Fruit fly (Drosophila melanogaster) Kc167 (cell line): ENCODE results near the gene to.

Source experiments
- Myc ChIP-seq: fragments of >200 bp; optimal IDR thresholded peaks from 2 replicates; lab custom pipeline; 2017; ENCODE audit warnings: missing external identifiers
- Sin3A ChIP-seq: fragments of >200 bp; optimal IDR thresholded peaks from 2 replicates; lab custom pipeline; 2018; ENCODE audit warnings: missing external identifiers
- h ChIP-seq: fragments of >200 bp; optimal IDR thresholded peaks from 3 replicates; lab custom pipeline; 2018; ENCODE audit warnings: missing external identifiers
- insv ChIP-seq: fragments of >200 bp; optimal IDR thresholded peaks from 3 replicates; lab custom pipeline; 2018; ENCODE audit warnings: missing external identifiers
- psq ChIP-seq: fragments of >200 bp; optimal IDR thresholded peaks from 2 replicates; lab custom pipeline; 2017; ENCODE audit warnings: missing external identifiers
- ttk ChIP-seq: sonication (Bioruptor generic); optimal IDR thresholded peaks from 2 replicates; lab custom pipeline; 2017; ENCODE audit warnings: missing external identifiers

Gene to

DNA sequence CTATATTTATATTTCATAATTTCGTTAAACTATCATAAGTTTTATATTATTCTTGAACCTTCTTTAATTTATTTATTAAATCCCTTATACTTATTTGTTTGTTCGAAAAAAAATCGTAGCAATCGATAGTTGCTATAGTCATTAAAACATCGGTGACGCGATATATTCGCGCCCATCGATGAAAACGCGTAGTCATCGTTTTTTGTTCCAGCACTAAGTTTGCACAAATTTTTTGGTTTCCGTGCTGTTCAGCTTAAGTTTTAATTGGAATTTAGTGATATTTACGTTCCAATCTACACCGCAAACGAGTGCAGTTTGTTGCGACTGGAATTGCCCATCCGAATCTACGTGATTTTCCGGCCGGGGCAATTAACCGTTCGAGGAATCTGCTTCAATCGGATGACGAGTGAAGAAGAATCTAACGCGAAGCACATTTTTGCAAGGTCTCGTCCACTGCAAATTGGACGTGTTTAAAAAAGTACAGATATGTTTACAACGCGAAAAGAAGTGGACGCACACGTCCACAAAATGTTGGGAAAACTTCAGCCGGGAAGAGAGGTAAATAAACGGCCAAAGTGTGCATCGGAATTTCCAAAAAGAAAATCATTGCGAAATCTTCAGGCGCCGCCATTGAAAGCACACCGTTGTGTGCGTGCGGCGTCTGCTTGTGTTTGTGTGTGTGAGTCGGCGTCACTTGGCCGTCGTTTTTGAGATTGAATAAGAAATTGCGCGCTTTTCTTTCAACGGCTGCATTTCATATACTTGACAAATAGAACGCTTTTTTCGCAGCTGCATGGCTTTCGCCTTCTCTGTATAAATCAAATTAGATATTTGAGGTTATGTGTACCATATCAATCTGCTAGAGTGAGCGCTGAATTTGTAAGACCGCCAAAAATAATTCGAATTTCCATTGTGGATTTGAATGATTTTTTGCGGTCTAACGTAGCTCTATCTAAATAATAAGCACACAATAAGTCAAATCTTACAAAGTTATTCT is 9.5 kb downstream of the to start, which contains the start of gene Nup358:
TSS of gene Nup358 (plus strand) at position 204 of the 997 bp plus-strand sequence.
- TF ChIP-seq Sin3A (no peak), psq (no peak), Myc (lab: Kevin White, UChicago) (no peak), insv (lab: Kevin White, UChicago) (no peak), h (lab: Kevin White, UChicago) (no peak), ttk (no peak)

DNA sequence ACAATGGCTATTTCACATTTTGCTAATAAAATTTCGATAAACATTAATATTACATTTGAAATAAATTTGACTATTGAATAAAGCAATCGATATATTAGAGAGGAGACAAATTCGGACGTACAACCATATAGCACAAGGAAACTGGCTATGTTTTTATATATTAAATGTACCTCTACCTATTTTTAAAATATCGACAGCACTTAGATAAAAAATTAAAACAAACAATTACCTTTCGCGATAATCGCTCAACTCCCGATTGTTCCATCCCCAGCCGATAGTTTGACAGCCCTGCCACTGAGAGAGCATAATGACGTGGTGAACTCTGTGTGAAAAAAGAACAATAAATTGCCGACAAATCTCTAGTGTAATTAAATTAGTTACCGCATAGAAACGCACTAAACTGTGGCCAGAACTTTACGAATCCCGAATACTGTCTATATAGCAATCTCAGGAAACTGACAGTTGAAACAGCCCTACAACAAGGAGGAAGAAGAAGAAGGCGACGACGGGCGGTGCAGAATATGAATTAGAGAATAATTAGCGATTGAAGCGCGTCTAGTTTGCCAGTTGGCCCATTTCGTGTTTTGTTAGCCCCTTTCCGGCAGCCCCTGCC is 18.8 kb downstream of the to start, which contains the start of gene CG11857:
TSS of gene CG11857 (plus strand) at position 271 of the 613 bp plus-strand sequence.
- no peak for TF ChIP-seq psq
- TF ChIP-seq Myc (lab: Kevin White, UChicago): no peak
- no peak for TF ChIP-seq Sin3A
- no peak for TF ChIP-seq ttk
- no peak for TF ChIP-seq h (lab: Kevin White, UChicago)
- no peak for TF ChIP-seq insv (lab: Kevin White, UChicago)

DNA sequence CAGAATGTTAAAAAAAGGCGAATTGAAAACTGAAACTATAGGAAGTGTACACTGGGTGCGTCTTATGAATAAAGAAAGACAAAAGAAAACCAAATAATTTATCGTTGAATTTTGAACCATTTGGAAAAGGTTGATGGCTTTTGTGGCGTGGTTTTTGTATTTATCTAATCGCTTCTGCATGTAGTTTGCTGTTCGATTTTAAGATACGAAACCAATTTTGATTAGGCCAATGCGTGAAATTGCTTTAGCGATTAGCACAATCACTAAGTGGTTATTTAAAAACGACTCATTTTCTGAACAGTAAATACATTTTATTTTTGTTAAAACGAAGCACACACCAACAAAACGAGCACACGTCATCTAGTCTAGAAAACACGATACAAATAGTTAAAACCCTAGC is 20.7 kb downstream of the to start:
- TF ChIP-seq ttk (no peak), Myc (lab: Kevin White, UChicago) (no peak), insv (lab: Kevin White, UChicago) (no peak)

DNA sequence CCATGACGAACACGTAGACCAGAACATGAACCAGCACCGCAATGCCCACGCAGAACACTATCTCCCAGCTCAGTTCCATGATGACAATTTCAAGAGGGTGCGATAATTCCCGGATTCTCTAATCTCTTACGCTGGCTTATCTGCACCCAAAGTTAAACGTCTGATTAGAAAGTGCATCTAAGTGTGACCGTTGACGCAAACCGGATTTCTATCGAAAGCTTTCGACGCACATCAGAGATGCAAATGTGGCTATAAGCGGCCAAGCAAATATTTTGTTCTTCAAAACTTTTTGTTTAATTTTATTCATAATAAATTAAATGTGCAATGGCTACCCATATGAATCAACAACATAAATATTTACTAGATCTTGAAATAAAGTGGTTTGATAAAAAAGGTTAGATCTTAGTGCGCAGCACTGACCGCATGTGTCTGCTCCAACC is 22.4 kb downstream of the to start, which contains the start of the genes Kdsr and CG11858:
TSS of gene Kdsr (minus strand) at position 177 of the 440 bp plus-strand sequence.
TSS of gene CG11858 (plus strand) at position 420 of the 440 bp plus-strand sequence.
- TF ChIP-seq Myc (lab: Kevin White, UChicago): no peak
- TF ChIP-seq insv (lab: Kevin White, UChicago): no peak
- TF ChIP-seq Sin3A: no peak

DNA sequence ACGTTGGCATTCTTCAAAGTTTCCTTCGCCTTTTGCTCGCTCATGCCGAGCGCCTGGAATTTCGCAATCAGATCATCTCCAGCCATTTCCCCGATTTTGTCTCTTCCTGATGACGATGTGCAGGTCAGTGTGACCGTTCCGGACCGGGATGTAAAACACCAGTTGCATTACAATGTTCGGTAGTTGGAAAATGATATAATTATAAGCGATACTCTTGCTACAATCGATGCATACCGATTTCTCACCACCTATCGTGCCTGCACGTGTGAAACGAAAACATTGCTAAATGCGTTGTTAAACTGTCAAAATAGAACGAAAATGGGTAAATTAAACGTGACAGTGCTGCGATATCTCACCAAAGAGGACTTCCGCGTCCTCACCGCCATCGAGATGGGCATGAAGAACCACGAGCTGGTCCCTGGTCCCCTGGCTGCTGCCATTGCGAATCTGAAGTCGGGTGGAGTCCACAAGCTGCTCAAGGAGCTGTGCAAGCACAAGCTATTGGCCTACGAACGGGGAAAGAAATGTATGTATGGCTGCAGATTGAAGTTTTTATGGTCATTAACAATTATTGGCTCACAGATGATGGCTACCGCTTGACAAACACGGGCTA is 25.7 kb downstream of the to start, which contains the start of the genes GlnRS and RIOK2:
TSS of gene GlnRS (minus strand) at position 133 of the 613 bp plus-strand sequence.
TSS of gene RIOK2 (plus strand) at position 256 of the 613 bp plus-strand sequence.
- no peak for TF ChIP-seq psq
- TF ChIP-seq Sin3A: no peak
- no peak for TF ChIP-seq ttk

DNA sequence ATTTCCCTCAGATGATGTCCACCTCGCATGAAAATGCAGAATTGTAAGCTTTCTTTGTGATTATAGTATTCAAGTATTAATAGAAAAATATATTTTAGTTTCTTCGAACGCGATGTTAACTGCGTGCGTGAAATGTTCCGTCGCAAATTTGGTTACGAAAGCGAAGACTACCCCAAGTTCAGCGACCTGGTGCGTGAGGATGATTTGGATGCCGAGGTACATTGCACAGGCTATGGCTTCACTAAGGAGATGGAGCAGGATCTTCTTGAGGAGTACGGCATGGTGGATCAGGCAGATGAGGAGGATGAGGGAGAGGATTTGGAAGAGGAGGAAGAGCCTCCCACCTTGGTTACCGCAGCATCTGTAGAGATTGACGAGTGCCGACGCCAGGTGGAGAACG is 26.8 kb downstream of the to start:
- TF ChIP-seq Myc (lab: Kevin White, UChicago) (no peak), ttk (no peak), insv (lab: Kevin White, UChicago) (no peak), Sin3A (no peak), h (lab: Kevin White, UChicago) (no peak), psq (no peak)

DNA sequence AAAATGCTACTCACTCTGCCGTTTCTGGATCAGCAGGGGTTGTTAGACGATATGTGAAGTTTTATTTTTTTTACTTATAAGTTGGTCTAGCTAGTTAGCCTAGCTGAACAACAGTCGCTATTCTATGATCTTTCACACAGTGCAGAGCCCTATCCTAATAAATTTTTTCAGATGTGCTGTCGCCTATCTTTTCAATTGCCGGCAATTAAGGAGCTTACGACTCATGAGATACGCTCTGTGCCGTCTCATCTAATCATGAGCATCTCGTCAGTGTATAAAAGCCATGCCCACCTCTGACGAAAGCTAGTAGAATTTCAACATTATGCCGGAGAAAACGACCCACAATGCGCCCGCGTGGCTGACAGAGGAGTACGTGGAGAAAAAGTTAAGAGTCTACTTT is 29.9 kb downstream of the to start, which contains the start of the genes CG11889 and CG11891:
TSS of gene CG11889 (plus strand) at position 301 of the 400 bp plus-strand sequence.
TSS of gene CG11891 (plus strand) at position 301 of the 400 bp plus-strand sequence.
- TF ChIP-seq h (lab: Kevin White, UChicago) (no peak), psq (no peak), Myc (lab: Kevin White, UChicago) (no peak), Sin3A (no peak), insv (lab: Kevin White, UChicago) (no peak), ttk (no peak)

DNA sequence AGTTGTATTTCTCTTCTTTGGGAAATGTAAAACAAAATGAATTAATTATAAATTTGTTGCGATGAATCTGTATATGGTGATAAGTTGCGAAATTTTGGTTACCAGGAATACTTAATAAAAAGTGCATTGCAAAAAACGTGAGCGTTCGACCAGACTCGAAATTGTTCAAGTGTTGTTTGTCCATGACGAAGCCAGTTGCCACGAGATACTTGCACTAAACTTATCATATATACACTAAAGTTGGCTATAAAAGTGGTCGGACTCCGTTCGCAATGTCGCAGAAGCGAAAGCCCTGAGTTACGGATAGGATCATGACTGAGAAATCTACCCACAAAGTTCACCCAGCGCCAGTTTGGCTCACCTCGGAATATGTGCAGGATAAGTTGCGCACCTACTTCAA is 33.6 kb downstream of the to start, which contains the start of gene CG11878:
TSS of gene CG11878 (plus strand) at position 301 of the 400 bp plus-strand sequence.
- TF ChIP-seq insv (lab: Kevin White, UChicago) (no peak), Myc (lab: Kevin White, UChicago) (no peak), h (lab: Kevin White, UChicago) (no peak)

DNA sequence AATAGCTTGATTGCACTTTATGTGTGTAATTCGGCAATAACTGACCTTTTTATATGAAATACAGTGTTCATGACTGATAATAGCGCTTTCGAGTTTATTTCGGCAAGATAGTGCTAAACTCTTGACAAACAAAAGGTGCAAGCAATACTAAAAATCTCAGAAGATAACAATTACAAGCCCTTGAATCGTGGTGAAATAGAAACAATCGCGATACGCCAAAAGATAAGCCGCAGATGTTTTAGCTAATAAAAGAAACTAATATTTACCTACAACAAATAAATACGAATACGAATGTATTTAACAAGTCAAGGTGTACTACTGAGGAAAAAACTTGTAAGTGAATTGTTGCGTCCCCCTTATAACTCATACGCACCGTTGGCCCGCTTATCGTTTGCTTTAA is 35.3 kb downstream of the to start:
- no peak for TF ChIP-seq psq
- TF ChIP-seq insv (lab: Kevin White, UChicago): no peak
- TF ChIP-seq ttk: no peak
- no peak for TF ChIP-seq Sin3A
- no peak for TF ChIP-seq h (lab: Kevin White, UChicago)
- no peak for TF ChIP-seq Myc (lab: Kevin White, UChicago)

DNA sequence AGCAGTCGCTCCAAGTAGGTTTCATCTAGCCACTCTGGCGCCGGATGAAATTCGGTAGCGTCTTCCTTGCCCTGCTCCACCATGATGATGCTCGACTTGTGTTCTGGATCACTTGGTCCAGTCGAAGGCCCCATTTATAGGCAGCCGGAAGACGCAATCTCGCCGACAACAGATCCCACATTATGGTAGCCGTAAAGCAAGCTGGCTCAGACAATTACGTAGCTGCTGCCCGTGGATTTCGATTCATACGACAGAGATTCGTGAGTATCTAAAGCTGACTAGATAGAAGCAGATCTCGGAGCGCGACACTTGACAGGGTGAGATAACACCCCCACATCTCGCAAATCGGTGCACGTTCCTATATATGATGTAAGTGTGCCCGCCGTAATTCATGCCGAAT is 37.1 kb downstream of the to start, which contains the start of gene CG10513:
TSS of gene CG10513 (minus strand) at position 101 of the 400 bp plus-strand sequence.
- no peak for TF ChIP-seq Myc (lab: Kevin White, UChicago)

DNA sequence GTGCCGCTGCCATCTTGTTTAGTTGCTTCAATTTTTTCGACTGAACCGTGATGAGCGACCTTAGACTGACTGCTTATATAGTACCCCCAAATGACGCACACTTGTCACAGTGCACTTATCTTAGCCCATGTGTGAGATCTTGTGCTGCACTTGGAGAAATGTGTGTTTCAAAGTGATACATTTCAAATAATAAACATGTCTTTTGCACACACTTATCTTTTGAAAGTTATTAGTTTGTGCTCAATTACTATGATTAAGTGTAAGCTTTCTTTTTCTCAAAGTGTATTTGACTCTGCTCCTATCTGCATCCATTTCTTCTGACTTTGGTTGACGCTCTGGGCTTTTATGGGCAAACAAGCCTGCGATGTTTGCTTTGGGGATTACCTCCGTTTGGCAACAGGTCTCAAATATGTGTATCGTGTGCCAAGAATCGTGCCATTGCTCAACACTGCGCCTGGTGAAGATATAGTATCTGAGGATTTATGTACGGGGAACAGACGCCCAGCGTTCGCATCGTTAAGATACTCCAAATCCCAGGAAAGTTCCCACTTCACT is 39.9 kb downstream of the to start, which contains the start of gene CG10514:
TSS of gene CG10514 (minus strand) at position 51 of the 555 bp plus-strand sequence.
- TF ChIP-seq insv (lab: Kevin White, UChicago) (no peak), psq (no peak), ttk (no peak), Sin3A (no peak), h (lab: Kevin White, UChicago) (no peak), Myc (lab: Kevin White, UChicago) (no peak)

DNA sequence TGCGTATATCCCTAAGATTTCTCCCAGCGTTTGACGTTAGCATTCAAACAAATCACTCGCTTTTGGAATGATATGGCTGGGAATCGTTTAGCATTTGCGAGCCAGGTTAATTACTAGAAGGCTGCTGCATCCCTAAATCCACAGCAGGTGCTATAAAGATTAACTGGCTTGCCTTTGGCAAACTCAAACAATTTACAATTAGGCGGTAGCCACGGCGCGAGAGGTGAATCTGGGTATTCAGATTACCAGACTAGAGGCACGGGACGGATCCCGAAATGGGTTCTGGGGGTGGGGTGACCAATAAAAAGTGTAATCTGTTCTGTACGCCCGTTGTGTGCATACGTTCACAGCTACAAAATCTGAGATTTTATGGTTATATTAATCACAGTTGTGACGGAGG is 41.2 kb downstream of the to start, which contains the start of gene CG11892:
TSS of gene CG11892 (plus strand) at position 384 of the 400 bp plus-strand sequence.
- TF ChIP-seq Sin3A (no peak), Myc (lab: Kevin White, UChicago) (no peak), h (lab: Kevin White, UChicago) (no peak), insv (lab: Kevin White, UChicago) (no peak), psq (no peak), ttk (no peak)
